Worm (Caenorhabditis elegans) whole organism, late embryonic: Measurements from ENCODE around the gene rpoa-1.

Experiments used
- C08G9.2 ChIP-seq: sonication (generic microtip); optimal IDR thresholded peaks from 2 replicates; lab custom pipeline; 2016; ENCODE audit warnings: mild to moderate bottlenecking, missing genetic modification characterization, moderate library complexity, missing compliant biosample characterization
- C38D4.7 ChIP-seq: fragments of 200-800 bp; sonication (Bioruptor generic); optimal IDR thresholded peaks from 2 replicates; lab custom pipeline; 2018; ENCODE audit warnings: mild to moderate bottlenecking, missing genetic modification characterization, moderate library complexity, missing compliant biosample characterization
- F13H6.1 ChIP-seq: sonication (generic microtip); optimal IDR thresholded peaks from 2 replicates; lab custom pipeline; 2016; ENCODE audit warnings: missing genetic modification characterization, missing compliant biosample characterization
- K02D7.2 ChIP-seq: sonication (generic microtip); optimal IDR thresholded peaks from 2 replicates; lab custom pipeline; 2017; ENCODE audit warnings: mild to moderate bottlenecking, missing genetic modification characterization, missing compliant biosample characterization
- K09A11.1 ChIP-seq: sonication (generic microtip); optimal IDR thresholded peaks from 2 replicates; lab custom pipeline; 2017; ENCODE audit warnings: antibody characterized with exemption, mild to moderate bottlenecking, missing genetic modification characterization, missing compliant biosample characterization; ENCODE audit not compliant: insufficient read depth
- Y22D7AL.16 ChIP-seq: sonication (generic microtip); optimal IDR thresholded peaks from 2 replicates; lab custom pipeline; 2016; ENCODE audit warnings: missing genetic modification characterization, missing compliant biosample characterization
- ama-1 ChIP-seq: fragments of 150-350 bp; optimal IDR thresholded peaks from 2 replicates; lab custom pipeline; 2014
- ceh-14 ChIP-seq: sonication (generic microtip); optimal IDR thresholded peaks from 2 replicates; lab custom pipeline; 2016; ENCODE audit warnings: missing genotype, missing genetic modification characterization, missing compliant biosample characterization
- ceh-22 ChIP-seq: sonication (generic microtip); optimal IDR thresholded peaks from 2 replicates; lab custom pipeline; 2017; ENCODE audit warnings: missing biosample characterization, missing genetic modification characterization
- ceh-31 ChIP-seq: sonication (generic microtip); optimal IDR thresholded peaks from 2 replicates; lab custom pipeline; 2016; ENCODE audit warnings: missing genetic modification characterization, missing compliant biosample characterization
- ceh-45 ChIP-seq: fragments of 200-800 bp; sonication (Bioruptor generic); IDR thresholded peaks from 2 replicates; pipeline ENCODE4 v1.3.6; 2022; ENCODE audit warnings: missing genetic modification reagents, missing genetic modification characterization, missing compliant biosample characterization
- ceh-48 ChIP-seq: sonication (generic microtip); optimal IDR thresholded peaks from 2 replicates; lab custom pipeline; 2016; ENCODE audit warnings: missing genetic modification characterization, inconsistent platforms, missing compliant biosample characterization
- ceh-6 ChIP-seq: fragments of 200-800 bp; sonication (Bioruptor generic); optimal IDR thresholded peaks from 2 replicates; lab custom pipeline; 2018; ENCODE audit warnings: mild to moderate bottlenecking, missing genetic modification characterization, missing compliant biosample characterization
- ceh-9 ChIP-seq: sonication (generic microtip); optimal IDR thresholded peaks from 2 replicates; lab custom pipeline; 2016; ENCODE audit warnings: mild to moderate bottlenecking, missing genetic modification characterization, inconsistent platforms, missing compliant biosample characterization
- elt-4 ChIP-seq: sonication (generic microtip); optimal IDR thresholded peaks from 2 replicates; lab custom pipeline; 2016; ENCODE audit warnings: missing genetic modification characterization, missing compliant biosample characterization
- ets-4 ChIP-seq: sonication (generic microtip); optimal IDR thresholded peaks from 2 replicates; lab custom pipeline; 2016; ENCODE audit warnings: missing genetic modification characterization, missing compliant biosample characterization
- eyg-1 ChIP-seq: sonication (generic microtip); optimal IDR thresholded peaks from 2 replicates; lab custom pipeline; 2016; ENCODE audit warnings: missing genotype, missing genetic modification characterization, missing compliant biosample characterization
- fax-1 ChIP-seq: sonication (generic microtip); optimal IDR thresholded peaks from 2 replicates; lab custom pipeline; 2016; ENCODE audit warnings: missing genotype, missing genetic modification characterization, missing compliant biosample characterization
- fkh-10 ChIP-seq: fragments of 150-350 bp; optimal IDR thresholded peaks from 2 replicates; lab custom pipeline; 2014; ENCODE audit warnings: missing biosample characterization, missing genetic modification reagents, missing genetic modification characterization
- fkh-6 ChIP-seq: sonication (generic microtip); optimal IDR thresholded peaks from 2 replicates; lab custom pipeline; 2016; ENCODE audit warnings: missing genetic modification characterization, missing compliant biosample characterization
- gmeb-2 ChIP-seq: sonication (generic microtip); optimal IDR thresholded peaks from 2 replicates; lab custom pipeline; 2016; ENCODE audit warnings: missing genetic modification characterization, inconsistent platforms, missing compliant biosample characterization
- hlh-13 ChIP-seq: fragments of 200-800 bp; sonication (Bioruptor generic); optimal IDR thresholded peaks from 2 replicates; lab custom pipeline; 2018; ENCODE audit warnings: mild to moderate bottlenecking, missing genetic modification characterization, missing compliant biosample characterization
- hlh-15 ChIP-seq: sonication (generic microtip); optimal IDR thresholded peaks from 2 replicates; lab custom pipeline; 2016; ENCODE audit warnings: missing genetic modification characterization, missing compliant biosample characterization
- hlh-30 ChIP-seq: sonication (generic microtip); optimal IDR thresholded peaks from 2 replicates; lab custom pipeline; 2017; ENCODE audit warnings: antibody characterized with exemption, missing genetic modification characterization, missing compliant biosample characterization; ENCODE audit not compliant: insufficient read depth
- hlh-8 ChIP-seq: sonication (generic microtip); optimal IDR thresholded peaks from 2 replicates; lab custom pipeline; 2016; ENCODE audit warnings: missing genotype, missing genetic modification characterization, missing compliant biosample characterization
- madf-2 ChIP-seq: sonication (generic microtip); optimal IDR thresholded peaks from 2 replicates; lab custom pipeline; 2017; ENCODE audit warnings: missing genetic modification characterization, missing compliant biosample characterization
- nhr-232 ChIP-seq: sonication (generic microtip); optimal IDR thresholded peaks from 2 replicates; lab custom pipeline; 2016; ENCODE audit warnings: missing genetic modification characterization, missing compliant biosample characterization
- odd-2 ChIP-seq: sonication (generic microtip); optimal IDR thresholded peaks from 2 replicates; lab custom pipeline; 2017; ENCODE audit warnings: antibody characterized with exemption, mild to moderate bottlenecking, missing genetic modification characterization, missing compliant biosample characterization
- pag-3 ChIP-seq: sonication (generic microtip); optimal IDR thresholded peaks from 2 replicates; lab custom pipeline; 2016; ENCODE audit warnings: missing compliant biosample characterization, missing genetic modification characterization, borderline replicate concordance
- pax-1 ChIP-seq: fragments of 150-350 bp; optimal IDR thresholded peaks from 2 replicates; lab custom pipeline; 2014; ENCODE audit warnings: missing biosample characterization, missing genetic modification characterization
- pha-2 ChIP-seq: sonication (generic microtip); optimal IDR thresholded peaks from 2 replicates; lab custom pipeline; 2017; ENCODE audit warnings: mild to moderate bottlenecking, missing genetic modification characterization, missing compliant biosample characterization
- pha-4 ChIP-seq: fragments of 150-350 bp; optimal IDR thresholded peaks from 2 replicates; lab custom pipeline; 2018; ENCODE audit warnings: missing biosample characterization, missing genetic modification reagents, missing genetic modification characterization
- pros-1 ChIP-seq: fragments of 150-350 bp; optimal IDR thresholded peaks from 2 replicates; lab custom pipeline; 2014; ENCODE audit warnings: missing biosample characterization, missing genetic modification reagents, missing genetic modification characterization
- ref-2 ChIP-seq: sonication (generic microtip); optimal IDR thresholded peaks from 2 replicates; lab custom pipeline; 2016; ENCODE audit warnings: missing genetic modification characterization, missing compliant biosample characterization
- unc-42 ChIP-seq: sonication (generic microtip); optimal IDR thresholded peaks from 2 replicates; lab custom pipeline; 2016; ENCODE audit warnings: missing genotype, missing genetic modification characterization, missing compliant biosample characterization
- unc-55 ChIP-seq: sonication (generic microtip); optimal IDR thresholded peaks from 2 replicates; lab custom pipeline; 2017; ENCODE audit warnings: missing biosample characterization, missing genetic modification reagents, missing genetic modification characterization
- unc-86 ChIP-seq: sonication (generic microtip); optimal IDR thresholded peaks from 2 replicates; lab custom pipeline; 2016; ENCODE audit warnings: missing genetic modification characterization, missing compliant biosample characterization
- zip-5 ChIP-seq: sonication (generic microtip); optimal IDR thresholded peaks from 2 replicates; lab custom pipeline; 2016; ENCODE audit warnings: missing genetic modification characterization, missing compliant biosample characterization

The rpoa-1 gene

DNA sequence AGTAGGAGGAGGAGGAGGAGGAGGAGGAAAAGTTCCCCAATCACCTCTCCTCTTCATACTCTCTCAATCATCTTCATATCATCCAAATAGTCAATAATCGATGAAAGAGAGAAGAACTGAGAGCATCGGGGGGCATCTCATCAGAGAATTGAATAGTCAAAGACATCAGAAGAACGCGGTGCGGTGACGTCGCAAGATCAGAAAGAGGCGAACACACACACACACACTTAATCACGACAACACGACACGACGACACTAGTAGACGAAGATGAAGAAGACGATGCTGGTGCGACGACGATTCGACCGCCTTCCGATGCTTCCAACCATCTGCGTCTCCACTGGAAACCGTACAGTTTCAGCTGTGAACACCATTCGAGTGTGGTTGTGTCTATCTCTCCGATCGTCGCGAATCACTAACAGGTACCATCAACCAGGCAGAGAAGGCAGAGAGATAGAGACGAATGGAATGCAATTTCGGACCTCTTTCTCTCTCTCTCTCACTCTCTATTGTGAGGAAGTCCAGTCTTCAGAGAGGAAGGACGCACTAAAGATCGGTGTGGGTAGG lies 16.0 kb downstream of the rpoa-1 start:
- TF ChIP-seq ets-4 (tag; lab: Kevin White, UChicago) = no peak
- TF ChIP-seq nhr-232 (tag; lab: Kevin White, UChicago) = no peak
- TF ChIP-seq pros-1 = no peak
- peak; percentile 10 for TF ChIP-seq ref-2 (tag; lab: Kevin White, UChicago)
- TF ChIP-seq pha-2 (tag; lab: Kevin White, UChicago) = no peak
- TF ChIP-seq fkh-10 (GFP tag; lab: Kevin White, UChicago) = no peak

DNA sequence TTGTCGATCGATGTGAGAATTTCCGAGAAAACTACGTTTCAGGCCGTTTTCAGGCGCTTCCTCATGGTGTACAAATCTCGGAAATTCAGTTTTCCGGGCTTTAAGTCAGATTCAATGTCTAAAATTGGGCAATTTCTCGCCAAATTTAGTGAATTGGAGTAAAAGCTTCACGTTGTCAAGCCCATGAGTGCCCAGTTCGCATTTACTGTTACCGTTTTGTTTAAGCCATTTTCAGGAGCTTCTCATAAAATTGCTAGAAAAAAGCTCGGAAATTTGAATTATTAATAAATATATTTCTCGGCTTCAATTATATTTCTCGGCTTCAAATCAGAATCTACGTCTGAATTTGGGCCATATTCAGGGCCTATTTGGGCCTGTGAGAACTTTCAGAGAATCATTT lies 16.7 kb downstream of the rpoa-1 start:
- TF ChIP-seq F13H6.1 (tag; lab: Kevin White, UChicago) = no peak
- no peak for TF ChIP-seq K02D7.2 (tag; lab: Kevin White, UChicago)
- no peak for TF ChIP-seq K09A11.1 (tag; lab: Kevin White, UChicago)
- no peak for TF ChIP-seq ceh-6 (GFP tag; lab: Kevin White, UChicago)

- TF ChIP-seq odd-2 (tag; lab: Kevin White, UChicago) (no peak), hlh-13 (no peak), ets-4 (tag; lab: Kevin White, UChicago) (no peak), ceh-48 (tag; lab: Kevin White, UChicago) (no peak), ref-2 (tag; lab: Kevin White, UChicago) (no peak), fkh-6 (tag; lab: Kevin White, UChicago) (no peak), ceh-45 (GFP tag; lab: Robert Waterston, UW) (no peak), ceh-22 (tag; lab: Kevin White, UChicago) (no peak), C08G9.2 (tag; lab: Kevin White, UChicago) (no peak), ceh-6 (GFP tag; lab: Kevin White, UChicago) (no peak), elt-4 (tag; lab: Kevin White, UChicago) (no peak), eyg-1 (tag; lab: Kevin White, UChicago) (no peak), pha-4 (tag; lab: Kevin White, UChicago) (no peak), ama-1 (lab: Kevin White, UChicago) (no peak), pax-1 (tag; lab: Kevin White, UChicago) (no peak), hlh-30 (tag; lab: Kevin White, UChicago) (no peak), pag-3 (tag; lab: Kevin White, UChicago) (no peak)
Measured at ce11 chrII:13675212-13675611, 19.4 kb downstream of the rpoa-1 start.

DNA sequence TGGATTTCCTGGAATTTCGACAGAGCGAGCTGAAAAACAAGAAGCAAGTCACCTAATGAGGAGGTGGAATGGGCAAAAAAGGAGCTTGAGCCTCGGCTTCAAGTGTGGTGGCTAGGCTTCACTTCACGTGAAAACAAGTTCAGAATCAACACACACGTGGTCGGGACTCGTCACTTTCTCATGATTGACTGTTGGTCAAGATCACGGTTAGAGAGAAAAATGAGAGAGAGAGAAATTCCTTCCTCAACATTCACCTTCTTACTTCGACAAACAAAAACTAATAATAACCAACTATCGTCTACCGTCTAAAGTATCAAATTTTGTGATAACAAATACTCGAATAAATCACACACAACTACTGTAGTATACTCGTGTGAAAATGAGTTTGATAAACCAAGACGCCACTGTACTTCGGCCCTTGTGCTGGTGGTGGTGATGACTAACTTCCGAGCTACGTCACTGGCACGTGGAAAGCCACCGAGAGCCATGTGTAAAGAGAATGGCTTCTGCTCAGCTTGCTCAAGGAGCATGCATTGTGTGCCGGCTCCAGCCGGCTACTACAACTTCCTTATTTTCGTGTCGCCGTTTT lies 20.9 kb downstream of the rpoa-1 start:
- TF ChIP-seq F13H6.1 (tag; lab: Kevin White, UChicago) (no peak), hlh-8 (tag; lab: Kevin White, UChicago) (no peak), zip-5 (tag; lab: Kevin White, UChicago) (no peak), Y22D7AL.16 (tag; lab: Kevin White, UChicago) (no peak), ets-4 (tag; lab: Kevin White, UChicago) (no peak), unc-86 (tag; lab: Kevin White, UChicago) (no peak), ceh-9 (no peak), hlh-13 (no peak), unc-42 (tag; lab: Kevin White, UChicago) (no peak), gmeb-2 (no peak), unc-55 (no peak), hlh-15 (no peak), odd-2 (tag; lab: Kevin White, UChicago) (no peak), ceh-14 (no peak)

DNA sequence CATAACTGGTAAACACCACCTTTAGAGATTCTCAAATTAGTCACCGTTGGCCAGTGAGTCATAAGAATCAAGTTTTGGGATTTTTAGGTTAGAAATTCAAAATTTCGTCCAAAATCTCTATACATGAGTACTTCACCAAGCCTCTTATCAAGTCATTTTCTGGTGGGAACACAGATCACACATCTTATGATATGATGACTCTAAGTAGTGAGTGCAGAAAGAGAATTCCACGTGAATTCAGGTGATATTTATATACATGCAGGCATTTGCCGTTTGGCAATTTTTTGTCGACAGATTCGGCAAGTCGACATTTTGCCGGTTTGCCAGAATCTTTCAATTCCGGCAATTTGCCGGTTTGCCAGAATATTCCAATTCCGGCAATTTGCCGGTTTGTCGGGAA lies 22.5 kb downstream of the rpoa-1 start:
- TF ChIP-seq F13H6.1 (tag; lab: Kevin White, UChicago) = no peak
- TF ChIP-seq nhr-232 (tag; lab: Kevin White, UChicago) = no peak
- no peak for TF ChIP-seq fkh-6 (tag; lab: Kevin White, UChicago)
- TF ChIP-seq madf-2 (tag; lab: Kevin White, UChicago) = no peak
- TF ChIP-seq ceh-31 (tag; lab: Kevin White, UChicago) = no peak
- no peak for TF ChIP-seq C38D4.7 (GFP tag; lab: Kevin White, UChicago)
- no peak for TF ChIP-seq fax-1 (tag; lab: Kevin White, UChicago)
- no peak for TF ChIP-seq hlh-15
- TF ChIP-seq, all 69 proteins: peak for 0
